ENCODE assay signal across 1 fruit fly cellular context in the genomic region with DNA sequence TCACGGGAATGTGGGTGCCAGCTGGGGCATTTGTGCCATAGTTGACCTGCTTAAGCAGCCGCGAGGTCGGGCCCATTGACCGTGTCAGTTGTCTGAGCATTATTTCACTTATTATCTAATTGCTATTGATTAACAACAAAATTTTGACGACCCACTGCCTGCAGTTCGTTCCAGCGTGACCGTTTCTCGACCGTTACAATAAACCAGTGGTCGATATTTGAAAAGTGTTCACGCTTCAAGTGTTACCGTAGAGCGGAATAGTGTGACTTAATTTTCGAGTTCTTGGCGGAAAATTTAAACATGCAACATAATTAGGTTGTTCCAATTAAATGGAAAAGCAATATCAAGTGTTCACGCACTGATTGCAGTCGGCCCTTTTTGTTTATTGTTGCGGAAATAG.
TF ChIP-seq lines count a peak whose summit lies in the region.

A gene (minus strand): TSS at position 190 of the 400 bp plus-strand sequence.

TF ChIP-seq in whole organism, embryonic, 481 proteins besides CTCF, POLR2A, EP300 and RAD21 (continued from another document and continues in another):
- TF ChIP-seq CG16813 (GFP tag; IDR thresholded peaks at IDR 0.05; lab: Robert Waterston, UW; ENCODE audit: partially characterized antibody), result 0 out of 3 replicates have a peak, but pooled peaks have one; percentile 42
- no peak for TF ChIP-seq CG3838 (GFP tag; optimal IDR thresholded peaks at IDR 0.05; lab: Kevin White, UChicago)
- no peak for TF ChIP-seq repo (GFP tag; optimal IDR thresholded peaks at IDR 0.05; lab: Kevin White, UChicago)
- TF ChIP-seq CG7786 (GFP tag; optimal IDR thresholded peaks at IDR 0.05; lab: Kevin White, UChicago), result no peak
- TF ChIP-seq bbx (GFP tag; IDR thresholded peaks at IDR 0.05; lab: Robert Waterston, UW; ENCODE audit: partially characterized antibody), result no peak
- TF ChIP-seq wek (GFP tag; optimal IDR thresholded peaks at IDR 0.05; lab: Kevin White, UChicago), result no peak
- TF ChIP-seq Ada2b (GFP tag; IDR thresholded peaks at IDR 0.05; lab: Robert Waterston, UW), result no peak
- TF ChIP-seq Jarid2 (GFP tag; optimal IDR thresholded peaks at IDR 0.05; lab: Kevin White, UChicago), result no peak
- TF ChIP-seq CG1792 (GFP tag; optimal IDR thresholded peaks at IDR 0.05; lab: Kevin White, UChicago), result no peak
- no peak for TF ChIP-seq Camta (GFP tag; optimal IDR thresholded peaks at IDR 0.05; lab: Kevin White, UChicago)
- no peak for TF ChIP-seq inv (GFP tag; IDR thresholded peaks at IDR 0.05; lab: Robert Waterston, UW; ENCODE audit: partially characterized antibody)
- TF ChIP-seq CHES-1-like (GFP tag; optimal IDR thresholded peaks at IDR 0.05; lab: Kevin White, UChicago), result peak; percentile 2
- TF ChIP-seq CG10267 (tag; optimal IDR thresholded peaks at IDR 0.05; lab: Kevin White, UChicago), result peak; percentile 45
- no peak for TF ChIP-seq CG7271 (tag; optimal IDR thresholded peaks at IDR 0.05; lab: Kevin White, UChicago)
- peak; percentile 98 for TF ChIP-seq Dp (GFP tag; optimal IDR thresholded peaks at IDR 0.05; lab: Kevin White, UChicago)
- no peak for TF ChIP-seq sens-2 (GFP tag; IDR thresholded peaks at IDR 0.05; lab: Robert Waterston, UW)
- TF ChIP-seq Fer1 (GFP tag; optimal IDR thresholded peaks at IDR 0.05; lab: Kevin White, UChicago), result no peak
- no peak for TF ChIP-seq stc (GFP tag; IDR thresholded peaks at IDR 0.05; lab: Robert Waterston, UW)
- TF ChIP-seq CG15696 (tag; optimal IDR thresholded peaks at IDR 0.05; lab: Kevin White, UChicago), result no peak
- no peak for TF ChIP-seq CG34422 (GFP tag; IDR thresholded peaks at IDR 0.05; lab: Robert Waterston, UW)
- TF ChIP-seq mirr (GFP tag; optimal IDR thresholded peaks at IDR 0.05; lab: Kevin White, UChicago), result peak; percentile 0
- TF ChIP-seq zf30C (GFP tag; optimal IDR thresholded peaks at IDR 0.05; lab: Kevin White, UChicago), result no peak
- TF ChIP-seq schlank (tag; optimal IDR thresholded peaks at IDR 0.05; lab: Kevin White, UChicago), result no peak
- TF ChIP-seq Hr39 (optimal IDR thresholded peaks at IDR 0.05; lab: Kevin White, UChicago), result no peak
- no peak for TF ChIP-seq CG31365 (tag; optimal IDR thresholded peaks at IDR 0.05; lab: Kevin White, UChicago)
- no peak for TF ChIP-seq Gug (GFP tag; IDR thresholded peaks at IDR 0.05; lab: Robert Waterston, UW)
- TF ChIP-seq CG11093 (GFP tag; IDR thresholded peaks at IDR 0.05; lab: Robert Waterston, UW), result no peak
- TF ChIP-seq CG15073 (GFP tag; optimal IDR thresholded peaks at IDR 0.05; lab: Kevin White, UChicago), result no peak
- TF ChIP-seq onecut (GFP tag; IDR thresholded peaks at IDR 0.05; lab: Robert Waterston, UW), result peak; percentile 78
- no peak for TF ChIP-seq CG8089 (GFP tag; optimal IDR thresholded peaks at IDR 0.05; lab: Kevin White, UChicago)
- no peak for TF ChIP-seq Fer3 (tag; optimal IDR thresholded peaks at IDR 0.05; lab: Kevin White, UChicago)
- no peak for TF ChIP-seq ewg (GFP tag; optimal IDR thresholded peaks at IDR 0.05; lab: Kevin White, UChicago)
- TF ChIP-seq CG31441 (GFP tag; IDR thresholded peaks at IDR 0.05; lab: Robert Waterston, UW), result no peak
- no peak for TF ChIP-seq CG2875 (GFP tag; optimal IDR thresholded peaks at IDR 0.05; lab: Kevin White, UChicago)
- TF ChIP-seq Sry-β (GFP tag; optimal IDR thresholded peaks at IDR 0.05; lab: Kevin White, UChicago), result no peak
- peak; percentile 23 for TF ChIP-seq phol (tag; optimal IDR thresholded peaks at IDR 0.05; lab: Kevin White, UChicago)
- no peak for TF ChIP-seq Ssrp (tag; optimal IDR thresholded peaks at IDR 0.05; lab: Kevin White, UChicago)
- no peak for TF ChIP-seq dysf (GFP tag; IDR thresholded peaks at IDR 0.05; lab: Robert Waterston, UW)
- TF ChIP-seq CG4404 (GFP tag; IDR thresholded peaks at IDR 0.05; lab: Robert Waterston, UW), result no peak
- no peak for TF ChIP-seq mam (GFP tag; optimal IDR thresholded peaks at IDR 0.05; lab: Kevin White, UChicago)
- no peak for TF ChIP-seq toy (GFP tag; IDR thresholded peaks at IDR 0.05; lab: Robert Waterston, UW)
- TF ChIP-seq CG4328 (GFP tag; optimal IDR thresholded peaks at IDR 0.05; lab: Kevin White, UChicago), result no peak
- TF ChIP-seq Aef1 (GFP tag; IDR thresholded peaks at IDR 0.05; lab: Robert Waterston, UW), result no peak
- TF ChIP-seq CG11504 (tag; optimal IDR thresholded peaks at IDR 0.05; lab: Kevin White, UChicago), result peak; percentile 42
- TF ChIP-seq CG15269 (tag; optimal IDR thresholded peaks at IDR 0.05; lab: Kevin White, UChicago), result no peak
- TF ChIP-seq bab2 (GFP tag; optimal IDR thresholded peaks at IDR 0.05; lab: Kevin White, UChicago), result no peak
- no peak for TF ChIP-seq CG11398 (GFP tag; optimal IDR thresholded peaks at IDR 0.05; lab: Kevin White, UChicago)
- TF ChIP-seq Chrac-16 (GFP tag; optimal IDR thresholded peaks at IDR 0.05; lab: Kevin White, UChicago), result no peak
- no peak for TF ChIP-seq Atf-2 (GFP tag; optimal IDR thresholded peaks at IDR 0.05; lab: Kevin White, UChicago)
- peak; percentile 18 for TF ChIP-seq ERR (GFP tag; optimal IDR thresholded peaks at IDR 0.05; lab: Kevin White, UChicago)
- no peak for TF ChIP-seq Six4 (GFP tag; optimal IDR thresholded peaks at IDR 0.05; lab: Kevin White, UChicago)
- no peak for TF ChIP-seq Lim3 (GFP tag; IDR thresholded peaks at IDR 0.05; lab: Robert Waterston, UW)
- TF ChIP-seq Ets65A (GFP tag; lab: Kevin White, UChicago), result peak; percentile 83
- no peak for TF ChIP-seq ssp (GFP tag; IDR thresholded peaks at IDR 0.05; lab: Robert Waterston, UW)
- no peak for TF ChIP-seq jigr1 (GFP tag; IDR thresholded peaks at IDR 0.05; lab: Robert Waterston, UW)
- no peak for TF ChIP-seq bigmax (GFP tag; optimal IDR thresholded peaks at IDR 0.05; lab: Kevin White, UChicago)
- no peak for TF ChIP-seq sqz (GFP tag; optimal IDR thresholded peaks at IDR 0.05; lab: Kevin White, UChicago)
- TF ChIP-seq jing (GFP tag; optimal IDR thresholded peaks at IDR 0.05; lab: Kevin White, UChicago), result no peak
- no peak for TF ChIP-seq hkb (optimal IDR thresholded peaks at IDR 0.05; lab: Kevin White, UChicago)
- no peak for TF ChIP-seq hkb (GFP tag; IDR thresholded peaks at IDR 0.05; lab: Robert Waterston, UW)
- TF ChIP-seq hbn (GFP tag; IDR thresholded peaks at IDR 0.05; lab: Robert Waterston, UW; ENCODE audit: partially characterized antibody), result no peak
- TF ChIP-seq Hmx (GFP tag; optimal IDR thresholded peaks at IDR 0.05; lab: Kevin White, UChicago), result no peak
- TF ChIP-seq seq (GFP tag; IDR thresholded peaks at IDR 0.05; lab: Robert Waterston, UW), result no peak
- TF ChIP-seq CG1832 (GFP tag; optimal IDR thresholded peaks at IDR 0.05; lab: Kevin White, UChicago), result no peak
- TF ChIP-seq ind (GFP tag; optimal IDR thresholded peaks at IDR 0.05; lab: Kevin White, UChicago), result no peak
- no peak for TF ChIP-seq Max (GFP tag; optimal IDR thresholded peaks at IDR 0.05; lab: Kevin White, UChicago)
- TF ChIP-seq CG14667 (GFP tag; IDR thresholded peaks at IDR 0.05; lab: Robert Waterston, UW), result no peak
- peak; percentile 4 for TF ChIP-seq Hr3 (GFP tag; optimal IDR thresholded peaks at IDR 0.05; lab: Kevin White, UChicago)
- TF ChIP-seq Taf1 (GFP tag; IDR thresholded peaks at IDR 0.05; lab: Robert Waterston, UW), result no peak
- no peak for TF ChIP-seq CG8281 (tag; optimal IDR thresholded peaks at IDR 0.05; lab: Kevin White, UChicago)
- TF ChIP-seq CG4617 (GFP tag; optimal IDR thresholded peaks at IDR 0.05; lab: Kevin White, UChicago; ENCODE audit: borderline replicate concordance), result peak; percentile 55
- TF ChIP-seq CG17328 (GFP tag; IDR thresholded peaks at IDR 0.05; lab: Robert Waterston, UW), result no peak
- TF ChIP-seq hb (GFP tag; IDR thresholded peaks at IDR 0.05; lab: Robert Waterston, UW; ENCODE audit: partially characterized antibody), result no peak
- peak; percentile 43 for TF ChIP-seq nmo (GFP tag; optimal IDR thresholded peaks at IDR 0.05; lab: Kevin White, UChicago)
- peak; percentile 4 for TF ChIP-seq zfh2 (GFP tag; optimal IDR thresholded peaks at IDR 0.05; lab: Kevin White, UChicago)
- no peak for TF ChIP-seq aop (GFP tag; IDR thresholded peaks at IDR 0.05; lab: Robert Waterston, UW)
- no peak for TF ChIP-seq ab (GFP tag; optimal IDR thresholded peaks at IDR 0.05; lab: Kevin White, UChicago)
- no peak for TF ChIP-seq NC2α (GFP tag; optimal IDR thresholded peaks at IDR 0.05; lab: Kevin White, UChicago)
- no peak for TF ChIP-seq CG12104 (GFP tag; optimal IDR thresholded peaks at IDR 0.05; lab: Kevin White, UChicago)
- TF ChIP-seq Xbp1 (GFP tag; optimal IDR thresholded peaks at IDR 0.05; lab: Kevin White, UChicago), result no peak
- no peak for TF ChIP-seq Vsx1 (GFP tag; optimal IDR thresholded peaks at IDR 0.05; lab: Kevin White, UChicago)
- no peak for TF ChIP-seq cwo (GFP tag; optimal IDR thresholded peaks at IDR 0.05; lab: Kevin White, UChicago)
- TF ChIP-seq disco-r (GFP tag; optimal IDR thresholded peaks at IDR 0.05; lab: Kevin White, UChicago), result no peak
- no peak for TF ChIP-seq Abd-B (GFP tag; optimal IDR thresholded peaks at IDR 0.05; lab: Kevin White, UChicago)
- TF ChIP-seq CG9932 (GFP tag; IDR thresholded peaks at IDR 0.05; lab: Robert Waterston, UW), result 0 out of 2 replicates have a peak, but pooled peaks have one; percentile 30
- no peak for TF ChIP-seq yki (optimal IDR thresholded peaks at IDR 0.05; lab: Kevin White, UChicago)
- TF ChIP-seq trh (GFP tag; optimal IDR thresholded peaks at IDR 0.05; lab: Kevin White, UChicago), result no peak
- TF ChIP-seq Dbx (GFP tag; IDR thresholded peaks at IDR 0.05; lab: Robert Waterston, UW), result peak; percentile 36; the same call in 1 of the 3 replicates
- TF ChIP-seq CG7839 (tag; optimal IDR thresholded peaks at IDR 0.05; lab: Kevin White, UChicago), result no peak
- TF ChIP-seq CG1602 (GFP tag; optimal IDR thresholded peaks at IDR 0.05; lab: Kevin White, UChicago), result no peak
- TF ChIP-seq CG13123 (GFP tag; optimal IDR thresholded peaks at IDR 0.05; lab: Kevin White, UChicago), result no peak
- TF ChIP-seq CG6272 (GFP tag; IDR thresholded peaks at IDR 0.05; lab: Robert Waterston, UW), result no peak
- no peak for TF ChIP-seq D (optimal IDR thresholded peaks at IDR 0.05; lab: Kevin White, UChicago)
- no peak for TF ChIP-seq D (GFP tag; optimal IDR thresholded peaks at IDR 0.05; lab: Kevin White, UChicago)
- peak; percentile 69 for TF ChIP-seq BEAF-32 (GFP tag; optimal IDR thresholded peaks at IDR 0.05; lab: Kevin White, UChicago)
- peak; percentile 27 for TF ChIP-seq her (GFP tag; optimal IDR thresholded peaks at IDR 0.05; lab: Kevin White, UChicago)
- TF ChIP-seq Nf-YC (tag; optimal IDR thresholded peaks at IDR 0.05; lab: Kevin White, UChicago), result peak; percentile 17
- no peak for TF ChIP-seq CG3726 (GFP tag; IDR thresholded peaks at IDR 0.05; lab: Robert Waterston, UW)
- no peak for TF ChIP-seq tio (GFP tag; optimal IDR thresholded peaks at IDR 0.05; lab: Kevin White, UChicago)
- TF ChIP-seq CG12769 (tag; optimal IDR thresholded peaks at IDR 0.05; lab: Kevin White, UChicago), result peak; percentile 50
- no peak for TF ChIP-seq tin (GFP tag; optimal IDR thresholded peaks at IDR 0.05; lab: Kevin White, UChicago)
- peak; percentile 84 for TF ChIP-seq CG1603 (tag; optimal IDR thresholded peaks at IDR 0.05; lab: Kevin White, UChicago)
- peak in 1 of 2 experiments; percentile 2 for TF ChIP-seq crp (GFP tag; optimal IDR thresholded peaks at IDR 0.05; lab: Kevin White, UChicago)
- TF ChIP-seq H15 (GFP tag; IDR thresholded peaks at IDR 0.05; lab: Robert Waterston, UW), result no peak
- TF ChIP-seq Ptx1 (GFP tag; IDR thresholded peaks at IDR 0.05; lab: Robert Waterston, UW), result no peak
- no peak for TF ChIP-seq dati (GFP tag; IDR thresholded peaks at IDR 0.05; lab: Robert Waterston, UW)
- TF ChIP-seq CG7556 (GFP tag; optimal IDR thresholded peaks at IDR 0.05; lab: Kevin White, UChicago), result no peak
- no peak for TF ChIP-seq Lpt (GFP tag; optimal IDR thresholded peaks at IDR 0.05; lab: Kevin White, UChicago)
- TF ChIP-seq CG6175 (GFP tag; IDR thresholded peaks at IDR 0.05; lab: Robert Waterston, UW), result no peak
- no peak for TF ChIP-seq CG10209 (GFP tag; optimal IDR thresholded peaks at IDR 0.05; lab: Kevin White, UChicago)
- TF ChIP-seq CG10431 (GFP tag; optimal IDR thresholded peaks at IDR 0.05; lab: Kevin White, UChicago), result no peak
- TF ChIP-seq CG17829 (tag; optimal IDR thresholded peaks at IDR 0.05; lab: Kevin White, UChicago), result peak; percentile 5
- no peak for TF ChIP-seq lola (GFP tag; optimal IDR thresholded peaks at IDR 0.05; lab: Kevin White, UChicago)
- no peak for TF ChIP-seq nerfin-1 (tag; optimal IDR thresholded peaks at IDR 0.05; lab: Kevin White, UChicago)
- TF ChIP-seq CG18599 (GFP tag; optimal IDR thresholded peaks at IDR 0.05; lab: Kevin White, UChicago), result no peak
- no peak for TF ChIP-seq CG1233 (GFP tag; optimal IDR thresholded peaks at IDR 0.05; lab: Kevin White, UChicago)
- no peak for TF ChIP-seq pan (optimal IDR thresholded peaks at IDR 0.05; lab: Kevin White, UChicago)
- no peak for TF ChIP-seq pan (GFP tag; optimal IDR thresholded peaks at IDR 0.05 in 1 of 2, IDR thresholded peaks at IDR 0.05 in 1 of 2)
- TF ChIP-seq Asciz (GFP tag; optimal IDR thresholded peaks at IDR 0.05; lab: Kevin White, UChicago), result no peak
- no peak for TF ChIP-seq Doc2 (GFP tag; IDR thresholded peaks at IDR 0.05; lab: Robert Waterston, UW)
- no peak for TF ChIP-seq chif (GFP tag; optimal IDR thresholded peaks at IDR 0.05; lab: Kevin White, UChicago)
- no peak for TF ChIP-seq kni (GFP tag; optimal IDR thresholded peaks at IDR 0.05; lab: Kevin White, UChicago)
- no peak for TF ChIP-seq fd3F (GFP tag; optimal IDR thresholded peaks at IDR 0.05; lab: Kevin White, UChicago)
- no peak for TF ChIP-seq Oaz (GFP tag; IDR thresholded peaks at IDR 0.05; lab: Robert Waterston, UW)
- no peak for TF ChIP-seq NFAT (GFP tag; IDR thresholded peaks at IDR 0.05; lab: Robert Waterston, UW)
- peak; percentile 41; the same call in 1 of the 2 replicates for TF ChIP-seq vvl (GFP tag; IDR thresholded peaks at IDR 0.05; lab: Robert Waterston, UW)
- TF ChIP-seq sc (optimal IDR thresholded peaks at IDR 0.05; lab: Kevin White, UChicago), result no peak
- no peak for TF ChIP-seq sc (GFP tag; optimal IDR thresholded peaks at IDR 0.05; lab: Kevin White, UChicago)
- TF ChIP-seq Hey (tag; optimal IDR thresholded peaks at IDR 0.05; lab: Kevin White, UChicago), result no peak
- TF ChIP-seq Mrtf (GFP tag; IDR thresholded peaks at IDR 0.05; lab: Robert Waterston, UW), result no peak
- no peak for TF ChIP-seq Hand (GFP tag; optimal IDR thresholded peaks at IDR 0.05; lab: Kevin White, UChicago)
- no peak for TF ChIP-seq nom (GFP tag; optimal IDR thresholded peaks at IDR 0.05; lab: Kevin White, UChicago)
- TF ChIP-seq CG7928 (GFP tag; optimal IDR thresholded peaks at IDR 0.05; lab: Kevin White, UChicago), result no peak
- peak; percentile 14; the same call in 1 of the 2 replicates for TF ChIP-seq CG2129 (GFP tag; IDR thresholded peaks at IDR 0.05; lab: Robert Waterston, UW; ENCODE audit: partially characterized antibody)
